Worm (Caenorhabditis elegans) whole organism, L4/young adult: ENCODE results near the gene egg-3.

Experiments
- W03F9.2 ChIP-seq: fragments of 150-350 bp; optimal IDR thresholded peaks from 2 replicates; lab custom pipeline; 2014; ENCODE audit warnings: missing biosample characterization, missing genetic modification characterization
- dao-5 ChIP-seq: sonication (generic microtip); optimal IDR thresholded peaks from 2 replicates; lab custom pipeline; 2016; ENCODE audit warnings: missing genotype, missing genetic modification characterization, moderate library complexity, missing compliant biosample characterization
- him-1 ChIP-seq: sonication (generic microtip); optimal IDR thresholded peaks from 2 replicates; lab custom pipeline; 2016; ENCODE audit warnings: missing genotype, missing genetic modification reagents, missing genetic modification characterization, missing compliant biosample characterization

- TF ChIP-seq dao-5 (tag; lab: Kevin White, UChicago) (no peak), him-1 (tag; lab: Kevin White, UChicago) (no peak), W03F9.2 (no peak)
Measured at ce11 chrII:10923948-10924347, 39.7 kb upstream of the egg-3 start, which contains the start of gene Y19D2B.2.
